Worm (Caenorhabditis elegans) whole organism, L4 larva: ENCODE measurements around the gene B0432.10.

ENCODE experiments used
- D1046.2 ChIP-seq: fragments of 200-800 bp; sonication (Bioruptor generic); IDR thresholded peaks from 2 replicates; pipeline ENCODE4 v1.3.6; 2022; ENCODE audit warnings: missing genetic modification characterization, missing compliant biosample characterization
- F37D6.2 ChIP-seq: sonication (generic microtip); optimal IDR thresholded peaks from 2 replicates; lab custom pipeline; 2016; ENCODE audit warnings: mild to moderate bottlenecking, missing genetic modification characterization, missing compliant biosample characterization
- F49E8.2 ChIP-seq: sonication (generic microtip); optimal IDR thresholded peaks from 2 replicates; lab custom pipeline; 2016; ENCODE audit warnings: missing compliant biosample characterization, mild to moderate bottlenecking, missing genetic modification characterization, borderline replicate concordance
- T26A8.4 ChIP-seq: fragments of 200-800 bp; sonication (Bioruptor generic); IDR thresholded peaks from 2 replicates; pipeline ENCODE4 v1.3.6; 2022; ENCODE audit warnings: missing genetic modification characterization, missing compliant biosample characterization
- Y48G9A.11 ChIP-seq: fragments of 200-800 bp; sonication (Bioruptor generic); IDR thresholded peaks from 2 replicates; pipeline ENCODE4 v1.3.6; 2022; ENCODE audit warnings: missing genetic modification reagents, missing genetic modification characterization, missing compliant biosample characterization
- ZK546.5 ChIP-seq, 2 experiments: sonication (generic microtip); optimal IDR thresholded peaks; 2 replicates each; lab custom pipeline; 2017; ENCODE audit warnings: missing biosample characterization in 2 of 2, missing genetic modification characterization in 2 of 2
- aha-1 ChIP-seq: fragments of 150-350 bp; peaks from one replicate; lab custom pipeline; 2014; ENCODE audit warnings: missing biosample characterization, missing genetic modification characterization
- ceh-28 ChIP-seq: fragments of 150-350 bp; optimal IDR thresholded peaks from 2 replicates; lab custom pipeline; 2014; ENCODE audit warnings: missing biosample characterization, missing genetic modification reagents, missing genetic modification characterization
- ceh-32 ChIP-seq: sonication (generic microtip); optimal IDR thresholded peaks from 2 replicates; lab custom pipeline; 2016; ENCODE audit warnings: mild to moderate bottlenecking, missing genetic modification characterization, missing compliant biosample characterization; ENCODE audit not compliant: poor library complexity
- ces-1 ChIP-seq: fragments of 150-350 bp; sonication (generic microtip); optimal IDR thresholded peaks from 4 replicates; lab custom pipeline; 2014; ENCODE audit warnings: missing biosample characterization, missing genetic modification reagents, missing genetic modification characterization
- daf-12 ChIP-seq: fragments of 150-350 bp; optimal IDR thresholded peaks from 2 replicates; lab custom pipeline; 2014; ENCODE audit warnings: missing biosample characterization, missing genetic modification reagents, missing genetic modification characterization
- dmd-6 ChIP-seq: fragments of 200-800 bp; sonication (Bioruptor generic); IDR thresholded peaks from 2 replicates; pipeline ENCODE4 v1.3.6; 2022; ENCODE audit warnings: missing genetic modification reagents, missing genetic modification characterization, missing compliant biosample characterization
- dpl-1 ChIP-seq: fragments of 150-350 bp; optimal IDR thresholded peaks from 2 replicates; lab custom pipeline; 2014; ENCODE audit warnings: missing biosample characterization, missing genetic modification reagents, missing genetic modification characterization
- fkh-10 ChIP-seq: fragments of 150-350 bp; optimal IDR thresholded peaks from 2 replicates; lab custom pipeline; 2014; ENCODE audit warnings: missing biosample characterization, missing genetic modification reagents, missing genetic modification characterization
- hif-1 ChIP-seq, 2 experiments: sonication (generic microtip); optimal IDR thresholded peaks; 2 replicates each; lab custom pipeline; 2016 to 2017; ENCODE audit warnings: missing compliant biosample characterization in 2 of 2, missing genetic modification characterization in 2 of 2, missing genetic modification reagents in 2 of 2, missing genotype in 2 of 2, mild to moderate bottlenecking in 1 of 2
- hlh-11 ChIP-seq: fragments of 200-800 bp; sonication (Bioruptor generic); optimal IDR thresholded peaks from 2 replicates; lab custom pipeline; 2018; ENCODE audit warnings: mild to moderate bottlenecking, missing genetic modification characterization, missing compliant biosample characterization
- hlh-30 ChIP-seq: sonication (generic microtip); optimal IDR thresholded peaks from 2 replicates; lab custom pipeline; 2017; ENCODE audit warnings: antibody characterized with exemption, mild to moderate bottlenecking, missing genetic modification characterization, missing compliant biosample characterization; ENCODE audit not compliant: insufficient read depth
- hmg-1.1 ChIP-seq: fragments of 200-800 bp; sonication (Bioruptor generic); IDR thresholded peaks from 2 replicates; pipeline ENCODE4 v1.3.6; 2022; ENCODE audit warnings: missing genetic modification reagents, missing genetic modification characterization, missing compliant biosample characterization
- lin-13 ChIP-seq: fragments of 150-350 bp; optimal IDR thresholded peaks from 2 replicates; lab custom pipeline; 2014; ENCODE audit warnings: missing biosample characterization, missing genetic modification reagents, missing genetic modification characterization
- lin-39 ChIP-seq: fragments of 150-350 bp; optimal IDR thresholded peaks from 2 replicates; lab custom pipeline; 2014; ENCODE audit warnings: missing biosample characterization, missing genetic modification reagents, missing genetic modification characterization
- lsy-2 ChIP-seq, 2 experiments: fragments of 150-350 bp in 1 of 2; sonication (generic microtip) in 1 of 2; optimal IDR thresholded peaks; 2 replicates each; lab custom pipeline; 2014 to 2017; ENCODE audit warnings: missing biosample characterization in 2 of 2, missing genetic modification characterization in 2 of 2
- mdl-1 ChIP-seq, 2 experiments: fragments of 150-350 bp in 1 of 2; sonication (generic microtip) in 1 of 2; optimal IDR thresholded peaks; 2 replicates each; lab custom pipeline; 2014 to 2017; ENCODE audit warnings: missing biosample characterization in 2 of 2, missing genetic modification characterization in 2 of 2
- mdt-29 ChIP-seq: fragments of 200-800 bp; sonication (Bioruptor generic); IDR thresholded peaks from 2 replicates; pipeline ENCODE4 v1.3.6; 2022; ENCODE audit warnings: missing genetic modification reagents, missing genetic modification characterization, missing compliant biosample characterization
- mep-1 ChIP-seq: fragments of 150-350 bp; sonication (generic microtip); optimal IDR thresholded peaks from 3 replicates; lab custom pipeline; 2014; ENCODE audit warnings: missing biosample characterization, missing genetic modification characterization
- nhr-11 ChIP-seq: fragments of 150-350 bp; optimal IDR thresholded peaks from 2 replicates; lab custom pipeline; 2014; ENCODE audit warnings: missing biosample characterization, missing genetic modification characterization
- nhr-28 ChIP-seq: fragments of 150-350 bp; optimal IDR thresholded peaks from 2 replicates; lab custom pipeline; 2014; ENCODE audit warnings: missing biosample characterization, missing genetic modification characterization
- nhr-48 ChIP-seq: sonication (generic microtip); optimal IDR thresholded peaks from 2 replicates; lab custom pipeline; 2016; ENCODE audit warnings: mild to moderate bottlenecking, missing genetic modification characterization, missing compliant biosample characterization
- pha-4 ChIP-seq, 2 experiments: fragments of 150-350 bp in 1 of 2; fragments of 200-800 bp in 1 of 2; sonication (Bioruptor generic) in 1 of 2; IDR thresholded peaks in 1 of 2; optimal IDR thresholded peaks in 1 of 2; 2 replicates each; pipeline versions ENCODE4 v1.3.6 to Lab custom; 2014 to 2022; ENCODE audit warnings: missing genetic modification characterization in 2 of 2, missing genetic modification reagents in 2 of 2, missing biosample characterization in 1 of 2, missing compliant biosample characterization in 1 of 2
- rbr-2 ChIP-seq: sonication (generic microtip); optimal IDR thresholded peaks from 2 replicates; lab custom pipeline; 2016; ENCODE audit warnings: missing genotype, missing genetic modification characterization, missing compliant biosample characterization
- spr-1 ChIP-seq: sonication (generic microtip); optimal IDR thresholded peaks from 2 replicates; lab custom pipeline; 2016; ENCODE audit warnings: mild to moderate bottlenecking, missing genetic modification characterization, missing compliant biosample characterization
- spr-3 ChIP-seq: fragments of 200-800 bp; sonication (Bioruptor generic); optimal IDR thresholded peaks from 2 replicates; lab custom pipeline; 2018; ENCODE audit warnings: mild to moderate bottlenecking, missing genetic modification characterization, missing compliant biosample characterization
- unc-130 ChIP-seq: sonication (generic microtip); optimal IDR thresholded peaks from 2 replicates; lab custom pipeline; 2016; ENCODE audit warnings: missing genetic modification reagents, missing genetic modification characterization, missing compliant biosample characterization
- unc-62 ChIP-seq, 3 experiments: fragments of 150-350 bp in 1 of 3; sonication (generic microtip); optimal IDR thresholded peaks in 2 of 3; peaks in 1 of 3; 1 replicate in 1 of 3; 2 replicates in 2 of 3; lab custom pipeline; 2014 to 2017; ENCODE audit warnings: missing biosample characterization in 3 of 3, missing genetic modification characterization in 3 of 3, missing genetic modification reagents in 3 of 3, missing genotype in 1 of 3
- zfp-3 ChIP-seq: fragments of 200-800 bp; sonication (Bioruptor generic); conservative IDR thresholded peaks from 2 replicates; pipeline ENCODE4 v1.3.6; 2022; ENCODE audit warnings: missing genetic modification reagents, missing genetic modification characterization, missing compliant biosample characterization

The B0432.10 gene

DNA sequence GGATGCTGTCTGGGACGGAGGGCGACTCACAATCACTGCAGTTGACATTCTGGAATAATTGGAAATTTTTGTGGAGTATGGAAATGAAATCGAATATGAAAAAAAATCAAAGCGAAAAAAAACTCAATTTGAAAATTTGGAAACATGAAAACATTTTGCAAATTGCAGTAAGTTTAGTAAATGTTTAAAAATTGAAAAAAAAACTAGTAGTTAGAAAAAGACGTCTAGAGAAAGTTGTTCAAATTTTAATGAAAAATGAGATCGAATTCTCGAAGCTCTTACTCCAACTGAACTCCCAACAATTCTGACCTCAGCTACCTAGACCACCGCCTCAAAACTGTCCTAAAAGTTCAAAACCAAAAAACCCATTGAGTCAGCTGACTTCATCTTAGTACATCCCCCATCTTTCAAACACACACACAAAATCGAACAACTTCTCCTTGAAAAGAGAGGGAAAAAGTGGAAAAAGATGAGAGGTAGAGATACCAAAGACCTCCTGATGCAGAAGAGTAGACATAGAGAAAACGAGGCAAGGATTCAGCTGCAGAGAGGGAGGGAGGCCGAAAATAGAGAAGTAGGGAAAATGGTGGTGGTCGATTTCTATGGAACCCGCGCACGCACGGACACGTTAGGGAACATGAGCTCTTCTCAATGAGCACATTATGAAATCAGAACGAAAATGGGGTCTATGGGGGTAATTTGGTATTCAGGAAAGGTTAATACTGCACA is 37.1 kb upstream of the B0432.10 start, which contains the start of gene K01A2.10:
Gene K01A2.10, minus strand, starts transcription at position 51 of the 729 bp plus-strand sequence.
- TF ChIP-seq aha-1 (peak; percentile 94), nhr-28 (tag; lab: Kevin White, UChicago) (peak; percentile 55), hlh-30 (tag; lab: Kevin White, UChicago) (peak; percentile 92), rbr-2 (tag; lab: Kevin White, UChicago) (peak; percentile 33), dpl-1 (GFP tag; lab: Kevin White, UChicago) (peak; percentile 10), mdt-29 (GFP tag; lab: Robert Waterston, UW) (no peak), nhr-48 (no peak), hif-1 (tag; optimal IDR thresholded peaks at IDR 0.05; lab: Kevin White, UChicago) (peak in 1 of 2 experiments; percentile 21), hmg-1.1 (GFP tag; lab: Robert Waterston, UW) (peak; percentile 60), ces-1 (GFP tag; lab: Kevin White, UChicago) (no peak), nhr-11 (tag; lab: Kevin White, UChicago) (peak; percentile 42), dmd-6 (GFP tag; lab: Robert Waterston, UW) (no peak), Y48G9A.11 (GFP tag; lab: Robert Waterston, UW) (no peak), T26A8.4 (GFP tag; lab: Robert Waterston, UW) (no peak), ceh-28 (tag; lab: Kevin White, UChicago) (peak; percentile 11), spr-3 (no peak), lin-13 (GFP tag; lab: Kevin White, UChicago) (no peak), pha-4 (GFP tag; IDR thresholded peaks at IDR 0.05; lab: Robert Waterston, UW) (no peak), pha-4 (tag; optimal IDR thresholded peaks at IDR 0.05; lab: Kevin White, UChicago) (no peak), ceh-32 (no peak), mdl-1 (tag; optimal IDR thresholded peaks at IDR 0.05; lab: Kevin White, UChicago) (peak in 1 of 2 experiments; percentile 47), zfp-3 (no peak), hlh-11 (tag; lab: Kevin White, UChicago) (peak; percentile 32), unc-62 (GFP tag; optimal IDR thresholded peaks at IDR 0.05 in 1 of 2; lab: Kevin White, UChicago) (peak in 1 of 2 experiments; percentile 55), unc-62 (tag; optimal IDR thresholded peaks at IDR 0.05; lab: Kevin White, UChicago) (no peak), D1046.2 (GFP tag; lab: Robert Waterston, UW) (peak; percentile 48; the same call in 1 of the 2 replicates), lsy-2 (tag; optimal IDR thresholded peaks at IDR 0.05; lab: Kevin White, UChicago) (peak; percentile 47 to 64), F37D6.2 (tag; lab: Kevin White, UChicago) (no peak), fkh-10 (GFP tag; lab: Kevin White, UChicago) (peak; percentile 2), mep-1 (tag; lab: Kevin White, UChicago) (peak; percentile 46)

DNA sequence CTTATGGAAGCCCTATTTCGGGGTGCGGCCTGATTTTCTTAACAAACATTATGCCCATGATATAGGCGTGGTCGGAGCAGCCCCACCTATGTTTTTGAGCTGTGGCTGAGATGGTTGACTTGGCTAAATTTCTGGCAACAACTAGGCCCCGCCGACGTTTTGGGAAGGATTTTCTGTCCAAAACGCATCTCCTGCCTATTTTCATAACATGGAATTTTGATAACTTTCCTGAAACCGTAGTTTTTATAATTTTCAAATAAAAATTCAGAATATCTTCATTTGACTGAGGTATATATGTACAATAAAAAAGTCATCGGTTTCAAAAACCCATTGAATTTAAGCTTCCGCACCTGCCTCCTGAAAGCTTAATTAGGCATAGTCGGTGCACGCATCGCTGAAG is 35.1 kb upstream of the B0432.10 start:
- peak in 1 of 2 experiments; percentile 74 for TF ChIP-seq unc-62 (GFP tag; optimal IDR thresholded peaks at IDR 0.05 in 1 of 2; lab: Kevin White, UChicago)
- no peak for TF ChIP-seq unc-62 (tag; optimal IDR thresholded peaks at IDR 0.05; lab: Kevin White, UChicago)
- TF ChIP-seq lin-39: no peak
- no peak for TF ChIP-seq spr-1 (tag; lab: Kevin White, UChicago)

ce11 chrII:320783-321182 is 34.7 kb upstream of the B0432.10 start:
- TF ChIP-seq aha-1 (peak; percentile 51), daf-12 (tag; lab: Kevin White, UChicago) (no peak)
- TF ChIP-seq, all 104 proteins: peak for 1

ce11 chrII:319459-319858 is 33.4 kb upstream of the B0432.10 start, which contains the start of gene far-7:
Gene far-7, plus strand, starts transcription at chrII:319789.
- no peak for TF ChIP-seq ZK546.5 (tag; optimal IDR thresholded peaks at IDR 0.05; lab: Kevin White, UChicago)
- TF ChIP-seq unc-130: no peak
- TF ChIP-seq nhr-28 (tag; lab: Kevin White, UChicago): peak; percentile 58
- peak; percentile 48 for TF ChIP-seq hlh-30 (tag; lab: Kevin White, UChicago)
- TF ChIP-seq F49E8.2 (tag; lab: Kevin White, UChicago): no peak
